Fruit fly (Drosophila melanogaster) whole organism, pupa: ENCODE measurements around the gene CG15332.
A peak's percentile ranks its signal among the peaks of the same experiment; 100 is the strongest.

Source experiments
- CG10348 ChIP-seq: fragments of 200-800 bp; sonication (Bioruptor generic); IDR thresholded peaks from 2 replicates; pipeline ENCODE4 v1.3.6; 2022; ENCODE audit warnings: missing biosample characterization, missing genetic modification characterization
- CG12605 ChIP-seq: fragments of 200-800 bp; sonication (Bioruptor generic); IDR thresholded peaks from 2 replicates; pipeline ENCODE4 v1.3.6; 2022; ENCODE audit warnings: missing biosample characterization, missing genetic modification characterization
- CG13204 ChIP-seq: fragments of 200-800 bp; sonication (Bioruptor generic); optimal IDR thresholded peaks from 2 replicates; lab custom pipeline; 2018; ENCODE audit warnings: missing biosample characterization, mild to moderate bottlenecking, missing genetic modification characterization, moderate library complexity
- CG14655 ChIP-seq: fragments of 200-800 bp; sonication (Bioruptor generic); optimal IDR thresholded peaks from 3 replicates; lab custom pipeline; 2017; ENCODE audit warnings: mild to moderate bottlenecking, missing biosample characterization, missing genetic modification reagents, missing genetic modification characterization
- CG15710 ChIP-seq: fragments of 200-800 bp; sonication (Bioruptor generic); optimal IDR thresholded peaks from 2 replicates; lab custom pipeline; 2018; ENCODE audit warnings: missing biosample characterization, mild to moderate bottlenecking, missing genetic modification characterization, moderate library complexity
- CG17806 ChIP-seq: fragments of 200-800 bp; sonication (Bioruptor generic); optimal IDR thresholded peaks from 2 replicates; lab custom pipeline; 2018; ENCODE audit warnings: missing biosample characterization, mild to moderate bottlenecking, missing genetic modification characterization, moderate library complexity
- CG32121 ChIP-seq: fragments of 200-800 bp; sonication (Bioruptor generic); IDR thresholded peaks from 2 replicates; pipeline ENCODE4 v1.3.6; 2022; ENCODE audit warnings: missing biosample characterization, missing genetic modification characterization
- CG34367 ChIP-seq: fragments of 200-800 bp; sonication (Bioruptor generic); optimal IDR thresholded peaks from 2 replicates; lab custom pipeline; 2018; ENCODE audit warnings: missing biosample characterization, mild to moderate bottlenecking, missing genetic modification characterization
- CG4496 ChIP-seq: fragments of 200-800 bp; sonication (Bioruptor generic); IDR thresholded peaks from 3 replicates; pipeline ENCODE4 v1.3.6; 2022; ENCODE audit warnings: missing biosample characterization, missing genetic modification characterization
- CG8159 ChIP-seq: fragments of 200-800 bp; sonication (Bioruptor generic); optimal IDR thresholded peaks from 3 replicates; lab custom pipeline; 2018; ENCODE audit warnings: missing biosample characterization, mild to moderate bottlenecking, missing genetic modification characterization, moderate library complexity
- CG8301 ChIP-seq: fragments of 200-800 bp; sonication (Bioruptor generic); optimal IDR thresholded peaks from 2 replicates; lab custom pipeline; 2018; ENCODE audit warnings: missing biosample characterization, mild to moderate bottlenecking, missing genetic modification characterization
- CG9948 ChIP-seq: fragments of 200-800 bp; sonication (Bioruptor generic); optimal IDR thresholded peaks from 2 replicates; lab custom pipeline; 2018; ENCODE audit warnings: missing biosample characterization, mild to moderate bottlenecking, missing genetic modification characterization, moderate library complexity
- D1 ChIP-seq: fragments of 200-800 bp; sonication (Bioruptor generic); optimal IDR thresholded peaks from 2 replicates; lab custom pipeline; 2018; ENCODE audit warnings: missing biosample characterization, mild to moderate bottlenecking, missing genetic modification characterization, moderate library complexity
- EcR ChIP-seq: fragments of 200-800 bp; sonication (Bioruptor generic); optimal IDR thresholded peaks from 3 replicates; lab custom pipeline; 2019; ENCODE audit warnings: missing biosample characterization, missing genetic modification characterization, mild to moderate bottlenecking, moderate library complexity, missing genetic modification reagents
- Ets98B ChIP-seq: fragments of 200-800 bp; sonication (Bioruptor generic); IDR thresholded peaks from 2 replicates; pipeline ENCODE4 v1.3.6; 2022; ENCODE audit warnings: missing biosample characterization, missing genetic modification characterization
- Pif1A ChIP-seq: fragments of 200-800 bp; sonication (Bioruptor generic); optimal IDR thresholded peaks from 3 replicates; lab custom pipeline; 2016; ENCODE audit warnings: missing biosample characterization, missing genetic modification characterization
- Pif1B ChIP-seq: fragments of 200-800 bp; sonication (Bioruptor generic); optimal IDR thresholded peaks from 3 replicates; lab custom pipeline; 2016; ENCODE audit warnings: missing biosample characterization, missing genetic modification characterization
- Snoo ChIP-seq: fragments of 200-800 bp; sonication (Bioruptor generic); optimal IDR thresholded peaks from 3 replicates; lab custom pipeline; 2017; ENCODE audit warnings: missing biosample characterization, mild to moderate bottlenecking, missing genetic modification characterization, inconsistent platforms
- fd96Ca ChIP-seq: fragments of 200-800 bp; sonication (Bioruptor generic); IDR thresholded peaks from 3 replicates; pipeline ENCODE4 v1.3.6; 2022; ENCODE audit warnings: missing biosample characterization, missing genetic modification characterization
- gl ChIP-seq: fragments of 200-800 bp; sonication (Bioruptor generic); optimal IDR thresholded peaks from 2 replicates; lab custom pipeline; 2018; ENCODE audit warnings: missing biosample characterization, mild to moderate bottlenecking, missing genetic modification characterization
- rn ChIP-seq: fragments of 200-800 bp; sonication (Bioruptor generic); IDR thresholded peaks from 2 replicates; pipeline ENCODE4 v1.3.6; 2022; ENCODE audit warnings: missing biosample characterization, missing genetic modification characterization

CG15332 gene

DNA sequence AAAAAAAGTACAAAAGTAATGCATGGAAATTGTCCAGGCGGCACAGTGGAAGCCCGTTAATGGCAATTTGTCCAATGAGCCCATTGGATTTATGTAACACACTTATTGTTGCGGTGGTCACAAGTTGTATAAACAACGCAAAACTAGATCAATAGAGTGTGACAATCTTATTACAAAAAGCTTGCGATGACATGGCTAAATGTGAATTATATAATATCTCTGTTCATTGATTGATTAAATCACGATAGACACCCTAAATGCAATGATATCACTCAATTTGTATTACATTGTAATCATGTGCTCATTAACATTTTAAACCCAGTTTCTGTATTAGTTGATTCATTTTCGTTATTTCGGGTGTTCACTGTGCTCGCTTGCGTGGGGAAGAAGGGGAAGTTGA is 22.2 kb upstream of the CG15332 start:
- no peak for TF ChIP-seq CG12605 (GFP tag; lab: Robert Waterston, UW)
- TF ChIP-seq CG34367 (tag; lab: Kevin White, UChicago): peak; percentile 30
- TF ChIP-seq EcR (GFP tag; lab: Kevin White, UChicago): no peak
- TF ChIP-seq gl (tag; lab: Kevin White, UChicago): no peak
- peak; percentile 51 for TF ChIP-seq Pif1A (GFP tag; lab: Kevin White, UChicago)
- peak; percentile 16 for TF ChIP-seq Snoo (tag; lab: Kevin White, UChicago)
- 0 out of 2 replicates have a peak, but pooled peaks have one; percentile 22 for TF ChIP-seq CG32121 (GFP tag; lab: Robert Waterston, UW)
- peak; percentile 61 for TF ChIP-seq CG8301 (tag; lab: Kevin White, UChicago)
- TF ChIP-seq CG14655 (GFP tag; lab: Kevin White, UChicago): peak; percentile 62
- peak; percentile 12 for TF ChIP-seq CG17806 (tag; lab: Kevin White, UChicago)
- no peak for TF ChIP-seq fd96Ca (GFP tag; lab: Robert Waterston, UW)
- TF ChIP-seq CG15710 (tag; lab: Kevin White, UChicago): peak; percentile 50
- no peak for TF ChIP-seq rn (GFP tag; lab: Robert Waterston, UW)
- peak; percentile 40 for TF ChIP-seq CG8159 (tag; lab: Kevin White, UChicago)
- TF ChIP-seq CG10348: no peak
- TF ChIP-seq Pif1B (GFP tag; lab: Kevin White, UChicago): peak; percentile 13
- peak; percentile 32; the same call in 2 of the 3 replicates for TF ChIP-seq CG4496 (GFP tag; lab: Robert Waterston, UW)
- TF ChIP-seq CG13204 (GFP tag; lab: Kevin White, UChicago): no peak
- TF ChIP-seq CG9948: peak; percentile 39
- TF ChIP-seq D1 (tag; lab: Kevin White, UChicago): no peak
- TF ChIP-seq Ets98B (GFP tag; lab: Robert Waterston, UW): no peak

- TF ChIP-seq Pif1A (GFP tag; lab: Kevin White, UChicago) (peak; percentile 1), D1 (tag; lab: Kevin White, UChicago) (no peak), Ets98B (GFP tag; lab: Robert Waterston, UW) (no peak), EcR (GFP tag; lab: Kevin White, UChicago) (no peak), CG4496 (GFP tag; lab: Robert Waterston, UW) (peak; percentile 19; the same call in 1 of the 3 replicates), rn (GFP tag; lab: Robert Waterston, UW) (no peak), CG15710 (tag; lab: Kevin White, UChicago) (no peak), CG9948 (no peak), CG8159 (tag; lab: Kevin White, UChicago) (peak; percentile 1), CG32121 (GFP tag; lab: Robert Waterston, UW) (no peak), CG34367 (tag; lab: Kevin White, UChicago) (no peak), gl (tag; lab: Kevin White, UChicago) (no peak), CG14655 (GFP tag; lab: Kevin White, UChicago) (no peak), fd96Ca (GFP tag; lab: Robert Waterston, UW) (no peak), CG8301 (tag; lab: Kevin White, UChicago) (peak; percentile 14), Pif1B (GFP tag; lab: Kevin White, UChicago) (no peak), CG12605 (GFP tag; lab: Robert Waterston, UW) (no peak), CG10348 (no peak), Snoo (tag; lab: Kevin White, UChicago) (no peak), CG13204 (GFP tag; lab: Kevin White, UChicago) (peak; percentile 45), CG17806 (tag; lab: Kevin White, UChicago) (no peak)
Measured at dm6 chrX:7976976-7977834, 21.4 kb upstream of the CG15332 start.

DNA sequence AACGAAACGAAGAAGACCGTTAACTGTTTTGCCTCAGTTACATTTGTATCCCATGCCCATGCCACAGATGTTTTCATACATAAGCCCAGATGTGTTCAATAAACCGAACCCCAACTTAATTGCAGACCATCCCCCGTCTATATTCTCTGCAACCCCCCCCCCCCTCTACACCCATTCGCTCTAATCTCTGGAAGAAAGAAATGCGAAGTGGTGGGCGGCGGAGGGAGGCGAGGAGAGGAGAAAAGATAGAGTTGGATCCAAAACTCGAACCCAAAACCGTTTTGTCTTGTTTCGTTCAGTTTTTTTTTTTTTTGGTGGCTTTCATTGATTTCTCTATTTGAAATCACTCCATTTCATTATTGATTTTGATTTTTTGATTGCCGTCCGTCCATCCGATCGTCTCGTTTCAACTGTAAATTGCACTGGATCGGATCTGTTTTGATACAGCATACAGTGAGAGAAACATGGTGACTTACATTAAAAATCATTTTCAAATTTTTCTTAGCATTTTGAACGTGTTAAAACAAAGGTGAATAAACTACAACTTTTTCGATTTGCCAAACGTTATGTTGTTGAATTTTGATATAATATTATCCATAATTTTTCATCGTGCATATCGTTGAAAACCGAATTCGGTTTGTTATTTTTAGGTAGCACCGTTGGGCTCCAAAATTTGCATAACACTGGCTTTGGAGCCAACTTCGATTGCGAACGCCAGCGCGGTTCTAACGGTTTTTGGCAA is 19.9 kb upstream of the CG15332 start:
- TF ChIP-seq CG10348 (no peak), CG34367 (tag; lab: Kevin White, UChicago) (peak; percentile 8), rn (GFP tag; lab: Robert Waterston, UW) (0 out of 2 replicates have a peak, but pooled peaks have one; percentile 25), CG13204 (GFP tag; lab: Kevin White, UChicago) (no peak), CG4496 (GFP tag; lab: Robert Waterston, UW) (peak; percentile 53; the same call in 2 of the 3 replicates), D1 (tag; lab: Kevin White, UChicago) (no peak), CG14655 (GFP tag; lab: Kevin White, UChicago) (peak; percentile 36), CG32121 (GFP tag; lab: Robert Waterston, UW) (no peak), EcR (GFP tag; lab: Kevin White, UChicago) (no peak), CG15710 (tag; lab: Kevin White, UChicago) (no peak), CG9948 (peak; percentile 16), Pif1B (GFP tag; lab: Kevin White, UChicago) (peak; percentile 20), CG8159 (tag; lab: Kevin White, UChicago) (no peak), gl (tag; lab: Kevin White, UChicago) (no peak), fd96Ca (GFP tag; lab: Robert Waterston, UW) (no peak), Ets98B (GFP tag; lab: Robert Waterston, UW) (peak; percentile 46), Pif1A (GFP tag; lab: Kevin White, UChicago) (peak; percentile 28), CG17806 (tag; lab: Kevin White, UChicago) (peak; percentile 29), CG12605 (GFP tag; lab: Robert Waterston, UW) (no peak), Snoo (tag; lab: Kevin White, UChicago) (peak; percentile 2), CG8301 (tag; lab: Kevin White, UChicago) (peak; percentile 26)
